Worm (Caenorhabditis elegans): ENCODE measurements around the gene F29B9.11.

DNA sequence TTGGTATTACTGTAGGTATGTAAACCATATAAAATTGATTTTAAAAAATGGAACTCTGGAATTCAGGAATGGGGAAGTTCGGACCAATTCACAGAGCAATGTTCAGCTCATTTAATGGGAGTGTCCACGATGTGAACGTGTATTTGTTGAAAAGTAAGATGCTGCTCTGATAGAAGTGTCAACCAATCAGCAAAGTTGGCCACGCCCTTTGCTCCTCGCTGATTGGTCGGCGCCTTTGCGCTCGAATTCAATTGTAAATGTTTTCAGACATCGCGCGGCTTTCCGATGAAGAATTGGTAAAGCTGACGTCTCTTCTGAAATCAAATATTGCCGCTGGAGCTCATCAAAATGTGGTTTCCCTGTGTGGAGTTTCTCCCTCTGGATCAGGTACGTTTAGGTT, 23.1 kb upstream of the F29B9.11 start:
- TF ChIP-seq unc-62 (GFP tag; optimal IDR thresholded peaks at IDR 0.05) (no peak), bed-2 (GFP tag; IDR thresholded peaks at IDR 0.05) (no peak), hrde-1 (tag; optimal IDR thresholded peaks at IDR 0.05; ENCODE audit: borderline replicate concordance) (no peak), attf-5 (GFP tag; optimal IDR thresholded peaks at IDR 0.05) (no peak)

Data from whole organism, young adult.